Worm (Caenorhabditis elegans) whole organism, young adult: ENCODE data around the gene T14G12.11.

ENCODE experiments used
- B0019.2 ChIP-seq: fragments of 200-800 bp; sonication (Bioruptor generic); conservative IDR thresholded peaks from 2 replicates; pipeline ENCODE4 v1.3.6; 2022; ENCODE audit warnings: missing genetic modification reagents, missing genetic modification characterization, missing compliant biosample characterization
- B0035.1 ChIP-seq: sonication (generic microtip); optimal IDR thresholded peaks from 2 replicates; lab custom pipeline; 2016; ENCODE audit warnings: missing genetic modification characterization, mild to moderate bottlenecking, missing compliant biosample characterization, missing genotype, missing genetic modification reagents
- C06A6.2 ChIP-seq: fragments of 200-800 bp; sonication (Bioruptor generic); conservative IDR thresholded peaks from 2 replicates; pipeline ENCODE4 v1.3.6; 2022; ENCODE audit warnings: missing genetic modification characterization, missing compliant biosample characterization
- D2030.7 ChIP-seq: fragments of 200-800 bp; sonication (Bioruptor generic); IDR thresholded peaks from 2 replicates; pipeline ENCODE4 v1.3.6; 2022; ENCODE audit warnings: missing genetic modification reagents, missing genetic modification characterization, missing compliant biosample characterization
- K11D2.4 ChIP-seq: fragments of 200-800 bp; sonication (Bioruptor generic); IDR thresholded peaks from 2 replicates; pipeline ENCODE4 v1.3.6; 2022; ENCODE audit warnings: missing genetic modification reagents, missing genetic modification characterization, missing compliant biosample characterization
- K12H6.12 ChIP-seq: fragments of 200-800 bp; sonication (Bioruptor generic); optimal IDR thresholded peaks from 2 replicates; lab custom pipeline; 2018; ENCODE audit warnings: mild to moderate bottlenecking, missing genetic modification characterization, missing compliant biosample characterization
- Y53G8AR.9 ChIP-seq: fragments of 200-800 bp; sonication (Bioruptor generic); conservative IDR thresholded peaks from 2 replicates; pipeline ENCODE4 v1.3.6; 2022; ENCODE audit warnings: missing genetic modification reagents, missing genetic modification characterization, missing compliant biosample characterization
- Y67H2A.10 ChIP-seq: fragments of 200-800 bp; sonication (Bioruptor generic); conservative IDR thresholded peaks from 2 replicates; pipeline ENCODE4 v1.3.6; 2022; ENCODE audit warnings: missing genetic modification reagents, missing genetic modification characterization, missing compliant biosample characterization
- Y79H2A.3 ChIP-seq: fragments of 200-800 bp; sonication (Bioruptor generic); conservative IDR thresholded peaks from 2 replicates; pipeline ENCODE4 v1.3.6; 2022; ENCODE audit warnings: missing genetic modification reagents, missing genetic modification characterization, missing compliant biosample characterization
- Y95B8A.8 ChIP-seq: fragments of 200-800 bp; sonication (Bioruptor generic); IDR thresholded peaks from 2 replicates; pipeline ENCODE4 v1.3.6; 2022; ENCODE audit warnings: missing genetic modification reagents, missing genetic modification characterization, missing compliant biosample characterization
- ama-1 ChIP-seq, 3 experiments: fragments of 150-350 bp in 1 of 3; sonication (generic microtip) in 2 of 3; optimal IDR thresholded peaks; 2 replicates each; lab custom pipeline; 2014 to 2018; ENCODE audit warnings: missing biosample characterization in 2 of 3, missing genetic modification characterization in 2 of 3, missing genetic modification reagents in 2 of 3
- atf-7 ChIP-seq: sonication (generic microtip); optimal IDR thresholded peaks from 2 replicates; lab custom pipeline; 2017; ENCODE audit warnings: mild to moderate bottlenecking, missing genetic modification characterization, missing compliant biosample characterization
- attf-3 ChIP-seq: fragments of 200-800 bp; sonication (Bioruptor generic); conservative IDR thresholded peaks from 2 replicates; pipeline ENCODE4 v1.3.6; 2022; ENCODE audit warnings: missing genetic modification reagents, missing genetic modification characterization, missing compliant biosample characterization
- ccch-3 ChIP-seq: fragments of 200-800 bp; sonication (Bioruptor generic); optimal IDR thresholded peaks from 2 replicates; lab custom pipeline; 2018; ENCODE audit warnings: mild to moderate bottlenecking, missing genetic modification characterization, missing compliant biosample characterization
- cebp-1 ChIP-seq, 2 experiments: fragments of 200-800 bp in 1 of 2; sonication (Bioruptor generic) in 1 of 2; sonication (generic microtip) in 1 of 2; IDR thresholded peaks in 1 of 2; optimal IDR thresholded peaks in 1 of 2; 2 replicates each; pipeline versions ENCODE4 v1.3.6 to Lab custom; 2017 to 2022; ENCODE audit warnings: missing compliant biosample characterization in 2 of 2, missing genetic modification characterization in 2 of 2, mild to moderate bottlenecking in 1 of 2, missing genetic modification reagents in 1 of 2, moderate library complexity in 1 of 2
- ceh-27 ChIP-seq: fragments of 200-800 bp; sonication (Bioruptor generic); optimal IDR thresholded peaks from 2 replicates; lab custom pipeline; 2018; ENCODE audit warnings: mild to moderate bottlenecking, missing genetic modification characterization, moderate library complexity, missing compliant biosample characterization
- ceh-40 ChIP-seq: fragments of 200-800 bp; sonication (Bioruptor generic); IDR thresholded peaks from 2 replicates; pipeline ENCODE4 v1.3.6; 2022; ENCODE audit warnings: missing genetic modification characterization, missing compliant biosample characterization
- chd-7 ChIP-seq: sonication (generic microtip); optimal IDR thresholded peaks from 2 replicates; lab custom pipeline; 2016; ENCODE audit warnings: mild to moderate bottlenecking, missing genetic modification characterization, moderate library complexity, missing compliant biosample characterization
- die-1 ChIP-seq: sonication (generic microtip); optimal IDR thresholded peaks from 2 replicates; lab custom pipeline; 2016; ENCODE audit warnings: missing genotype, mild to moderate bottlenecking, missing genetic modification characterization, missing compliant biosample characterization
- dpff-1 ChIP-seq: sonication (generic microtip); optimal IDR thresholded peaks from 2 replicates; lab custom pipeline; 2017; ENCODE audit warnings: mild to moderate bottlenecking, missing genetic modification characterization, missing compliant biosample characterization
- egl-44 ChIP-seq: fragments of 200-800 bp; sonication (Bioruptor generic); IDR thresholded peaks from 2 replicates; pipeline ENCODE4 v1.3.6; 2022; ENCODE audit warnings: missing genetic modification reagents, missing genetic modification characterization, missing compliant biosample characterization
- let-526 ChIP-seq: fragments of 200-800 bp; sonication (Bioruptor generic); IDR thresholded peaks from 2 replicates; pipeline ENCODE4 v1.3.6; 2022; ENCODE audit warnings: missing genetic modification reagents, missing genetic modification characterization, missing compliant biosample characterization
- lin-26 ChIP-seq: fragments of 200-800 bp; sonication (Bioruptor generic); IDR thresholded peaks from 2 replicates; pipeline ENCODE4 v1.3.6; 2022; ENCODE audit warnings: missing genetic modification reagents, missing genetic modification characterization, missing compliant biosample characterization
- lin-35 ChIP-seq, 3 experiments: fragments of 150-350 bp in 2 of 3; sonication (generic microtip) in 1 of 3; optimal IDR thresholded peaks; 2 replicates each; lab custom pipeline; 2014 to 2018; ENCODE audit warnings: missing biosample characterization in 3 of 3, missing genetic modification characterization in 3 of 3, missing genetic modification reagents in 3 of 3
- lin-40 ChIP-seq: sonication (generic microtip); optimal IDR thresholded peaks from 2 replicates; lab custom pipeline; 2016; ENCODE audit warnings: missing genetic modification characterization, mild to moderate bottlenecking, missing compliant biosample characterization, missing genotype, missing genetic modification reagents
- lin-54 ChIP-seq: fragments of 200-800 bp; sonication (Bioruptor generic); optimal IDR thresholded peaks from 2 replicates; lab custom pipeline; 2018; ENCODE audit warnings: mild to moderate bottlenecking, missing genetic modification characterization, missing compliant biosample characterization
- lir-1 ChIP-seq: fragments of 200-800 bp; sonication (Bioruptor generic); conservative IDR thresholded peaks from 2 replicates; pipeline ENCODE4 v1.3.6; 2022; ENCODE audit warnings: missing genetic modification reagents, missing genetic modification characterization, missing compliant biosample characterization
- madf-10 ChIP-seq: sonication (generic microtip); optimal IDR thresholded peaks from 2 replicates; lab custom pipeline; 2016; ENCODE audit warnings: mild to moderate bottlenecking, missing genetic modification characterization, missing compliant biosample characterization
- madf-3 ChIP-seq: fragments of 200-800 bp; sonication (Bioruptor generic); IDR thresholded peaks from 2 replicates; pipeline ENCODE4 v1.3.6; 2022; ENCODE audit warnings: missing genetic modification reagents, missing genetic modification characterization, missing compliant biosample characterization
- mcd-1 ChIP-seq: fragments of 200-800 bp; sonication (Bioruptor generic); IDR thresholded peaks from 2 replicates; pipeline ENCODE4 v1.3.6; 2022; ENCODE audit warnings: missing genetic modification reagents, missing genetic modification characterization, missing compliant biosample characterization
- mel-28 ChIP-seq: sonication (generic microtip); optimal IDR thresholded peaks from 2 replicates; lab custom pipeline; 2016; ENCODE audit warnings: borderline replicate concordance, mild to moderate bottlenecking, missing genetic modification characterization, missing compliant biosample characterization
- mes-4 ChIP-seq: sonication (generic microtip); optimal IDR thresholded peaks from 2 replicates; lab custom pipeline; 2016; ENCODE audit warnings: missing genotype, missing genetic modification characterization, missing compliant biosample characterization
- mxl-1 ChIP-seq: sonication (generic microtip); optimal IDR thresholded peaks from 2 replicates; lab custom pipeline; 2016; ENCODE audit warnings: missing genetic modification characterization, missing compliant biosample characterization
- nfya-2 ChIP-seq: fragments of 200-800 bp; sonication (Bioruptor generic); IDR thresholded peaks from 2 replicates; pipeline ENCODE4 v1.3.6; 2022; ENCODE audit warnings: missing genetic modification reagents, missing genetic modification characterization, missing compliant biosample characterization
- nhr-120 ChIP-seq: fragments of 200-800 bp; sonication (Bioruptor generic); IDR thresholded peaks from 2 replicates; pipeline ENCODE4 v1.3.6; 2022; ENCODE audit warnings: missing genetic modification characterization, missing compliant biosample characterization
- nhr-90 ChIP-seq: sonication (generic microtip); optimal IDR thresholded peaks from 2 replicates; lab custom pipeline; 2016; ENCODE audit warnings: missing genotype, mild to moderate bottlenecking, missing genetic modification characterization, missing compliant biosample characterization
- pbrm-1 ChIP-seq: fragments of 200-800 bp; sonication (Bioruptor generic); IDR thresholded peaks from 2 replicates; pipeline ENCODE4 v1.3.6; 2022; ENCODE audit warnings: missing genetic modification reagents, missing genetic modification characterization, missing compliant biosample characterization
- pha-4 ChIP-seq: fragments of 150-350 bp; sonication (generic microtip); optimal IDR thresholded peaks from 2 replicates; lab custom pipeline; 2014; ENCODE audit warnings: missing biosample characterization, missing genetic modification reagents, missing genetic modification characterization
- sea-2 ChIP-seq: fragments of 200-800 bp; sonication (Bioruptor generic); IDR thresholded peaks from 2 replicates; pipeline ENCODE4 v1.3.6; 2022; ENCODE audit warnings: missing genetic modification characterization, missing compliant biosample characterization
- snpc-1.1 ChIP-seq: sonication (generic microtip); optimal IDR thresholded peaks from 2 replicates; lab custom pipeline; 2017; ENCODE audit warnings: missing genetic modification characterization, mild to moderate bottlenecking, missing compliant biosample characterization, antibody characterized with exemption, moderate library complexity, missing genotype, missing genetic modification reagents; ENCODE audit not compliant: insufficient read depth
- snpc-1.3 ChIP-seq: sonication (generic microtip); optimal IDR thresholded peaks from 2 replicates; lab custom pipeline; 2017; ENCODE audit warnings: missing genetic modification characterization, mild to moderate bottlenecking, missing compliant biosample characterization, antibody characterized with exemption, moderate library complexity, missing genotype, missing genetic modification reagents; ENCODE audit not compliant: insufficient read depth
- snpc-4 ChIP-seq, 5 experiments: fragments of 150-350 bp in 1 of 5; sonication (generic microtip) in 4 of 5; optimal IDR thresholded peaks; 2 replicates each; lab custom pipeline; 2014 to 2018; ENCODE audit warnings: missing genetic modification characterization in 5 of 5, missing biosample characterization in 3 of 5, antibody characterized with exemption in 2 of 5, mild to moderate bottlenecking in 2 of 5, missing compliant biosample characterization in 2 of 5, missing genotype in 2 of 5, moderate library complexity in 2 of 5, missing genetic modification reagents in 1 of 5
- somi-1 ChIP-seq: fragments of 200-800 bp; sonication (Bioruptor generic); optimal IDR thresholded peaks from 2 replicates; lab custom pipeline; 2018; ENCODE audit warnings: mild to moderate bottlenecking, missing genetic modification characterization, missing compliant biosample characterization

T14G12.11 gene

ce11 chrX:3792715-3793114, 30.4 kb upstream of the T14G12.11 start, which contains the start of gene idpp-5:
idpp-5 (minus strand) TSS chrX:3792815.
- no peak for TF ChIP-seq pbrm-1 (GFP tag; lab: Robert Waterston, UW)
- no peak for TF ChIP-seq nfya-2 (GFP tag; lab: Robert Waterston, UW)
- no peak for TF ChIP-seq madf-10 (tag; lab: Kevin White, UChicago)
- TF ChIP-seq Y95B8A.8 (GFP tag; lab: Robert Waterston, UW) = no peak
- TF ChIP-seq die-1 = no peak
- TF ChIP-seq ceh-40 (GFP tag; lab: Robert Waterston, UW) = no peak
- TF ChIP-seq mel-28 (tag; lab: Kevin White, UChicago) = no peak
- TF ChIP-seq ceh-27 (GFP tag; lab: Kevin White, UChicago) = no peak
- no peak for TF ChIP-seq B0035.1 (tag; lab: Kevin White, UChicago)
- TF ChIP-seq C06A6.2 (GFP tag; lab: Robert Waterston, UW) = no peak
- no peak for TF ChIP-seq ama-1 (optimal IDR thresholded peaks at IDR 0.05; lab: Kevin White, UChicago)
- TF ChIP-seq ama-1 (GFP tag; optimal IDR thresholded peaks at IDR 0.05; lab: Kevin White, UChicago) = no peak
- TF ChIP-seq nhr-90 (tag; lab: Kevin White, UChicago) = no peak
- no peak for TF ChIP-seq mcd-1 (GFP tag; lab: Robert Waterston, UW)
- TF ChIP-seq pha-4 (tag; lab: Kevin White, UChicago) = no peak
- no peak for TF ChIP-seq Y79H2A.3 (GFP tag; lab: Robert Waterston, UW)
- no peak for TF ChIP-seq cebp-1 (GFP tag; IDR thresholded peaks at IDR 0.05; lab: Robert Waterston, UW)
- TF ChIP-seq cebp-1 (tag; optimal IDR thresholded peaks at IDR 0.05; lab: Kevin White, UChicago) = no peak

ce11 chrX:3791098-3791497, 28.8 kb upstream of the T14G12.11 start:
- TF ChIP-seq lin-54 (no peak), cebp-1 (GFP tag; IDR thresholded peaks at IDR 0.05; lab: Robert Waterston, UW) (no peak), cebp-1 (tag; optimal IDR thresholded peaks at IDR 0.05; lab: Kevin White, UChicago) (no peak), lin-26 (no peak), snpc-1.3 (no peak), B0019.2 (no peak), lin-40 (tag; lab: Kevin White, UChicago) (no peak), atf-7 (tag; lab: Kevin White, UChicago) (no peak), lir-1 (GFP tag; lab: Robert Waterston, UW) (no peak), let-526 (GFP tag; lab: Robert Waterston, UW) (no peak), snpc-1.1 (tag; lab: Kevin White, UChicago) (no peak), madf-3 (GFP tag; lab: Robert Waterston, UW) (no peak), chd-7 (tag; lab: Kevin White, UChicago) (no peak), Y67H2A.10 (no peak)
- TF ChIP-seq, all 124 proteins: peak for 0

- TF ChIP-seq ceh-27 (GFP tag; lab: Kevin White, UChicago) (peak; percentile 44), die-1 (peak; percentile 0), sea-2 (GFP tag; lab: Robert Waterston, UW) (no peak), mxl-1 (tag; lab: Kevin White, UChicago) (no peak), C06A6.2 (GFP tag; lab: Robert Waterston, UW) (no peak), egl-44 (GFP tag; lab: Robert Waterston, UW) (no peak), K11D2.4 (0 out of 2 replicates have a peak, but pooled peaks have one; percentile 36), attf-3 (GFP tag; lab: Robert Waterston, UW) (no peak), madf-3 (GFP tag; lab: Robert Waterston, UW) (no peak), lin-35 (GFP tag; optimal IDR thresholded peaks at IDR 0.05; lab: Kevin White, UChicago) (no peak), Y53G8AR.9 (GFP tag; lab: Robert Waterston, UW) (no peak), cebp-1 (GFP tag; IDR thresholded peaks at IDR 0.05; lab: Robert Waterston, UW) (no peak), cebp-1 (tag; optimal IDR thresholded peaks at IDR 0.05; lab: Kevin White, UChicago) (peak; percentile 38), snpc-4 (GFP tag; optimal IDR thresholded peaks at IDR 0.05; lab: Kevin White, UChicago) (no peak), snpc-4 (tag; optimal IDR thresholded peaks at IDR 0.05; lab: Kevin White, UChicago) (peak in 1 of 4 experiments; percentile 1), nhr-120 (GFP tag; lab: Robert Waterston, UW) (no peak), mes-4 (tag; lab: Kevin White, UChicago) (no peak), dpff-1 (tag; lab: Kevin White, UChicago) (no peak), K12H6.12 (peak; percentile 26), ama-1 (optimal IDR thresholded peaks at IDR 0.05; lab: Kevin White, UChicago) (peak; percentile 16), ama-1 (GFP tag; optimal IDR thresholded peaks at IDR 0.05; lab: Kevin White, UChicago) (no peak), somi-1 (GFP tag; lab: Kevin White, UChicago) (no peak), D2030.7 (GFP tag; lab: Robert Waterston, UW) (no peak), lin-40 (tag; lab: Kevin White, UChicago) (peak; percentile 71), ccch-3 (GFP tag; lab: Kevin White, UChicago) (no peak)
Observed at ce11 chrX:3788483-3788882, 26.1 kb upstream of the T14G12.11 start.
